Worm (Caenorhabditis elegans): ENCODE results near the gene cdh-8.

cdh-8 gene

DNA sequence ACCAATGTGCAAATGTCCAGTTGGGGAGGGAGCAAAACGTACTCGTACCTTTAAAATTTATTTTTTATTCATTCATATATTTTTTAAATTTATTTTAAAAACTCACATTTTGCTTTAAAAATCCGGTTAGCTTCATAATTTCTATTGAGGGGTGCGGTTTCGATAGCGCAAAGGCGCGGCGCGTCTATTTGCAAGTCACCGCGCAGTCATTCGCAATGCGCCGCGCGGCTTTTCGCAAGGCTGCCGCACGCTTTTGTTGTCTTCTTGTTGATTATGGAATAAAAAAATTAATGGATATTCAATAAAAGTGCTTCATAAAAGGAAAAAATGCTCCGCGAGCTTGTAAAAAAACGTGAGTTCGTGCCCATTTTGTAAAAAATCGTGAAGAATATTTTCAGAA is 50.7 kb downstream of the cdh-8 start, which contains the start of the genes ears-2 and uncp-18 (continued):
- TF ChIP-seq hmg-11 (tag; optimal IDR thresholded peaks at IDR 0.05) (peak; percentile 96), lin-15B (tag; optimal IDR thresholded peaks at IDR 0.05) (peak; percentile 79), nhr-237 (tag; optimal IDR thresholded peaks at IDR 0.05) (no peak), unc-39 (tag; optimal IDR thresholded peaks at IDR 0.05) (no peak), aly-2 (tag; optimal IDR thresholded peaks at IDR 0.05) (no peak), nhr-23 (tag; optimal IDR thresholded peaks at IDR 0.05) (peak; percentile 92), fos-1 (tag; optimal IDR thresholded peaks at IDR 0.05) (no peak), nfya-1 (tag; optimal IDR thresholded peaks at IDR 0.05; ENCODE audit: insufficient read depth) (peak; percentile 80), nhr-28 (tag; optimal IDR thresholded peaks at IDR 0.05) (no peak), fkh-10 (GFP tag; optimal IDR thresholded peaks at IDR 0.05) (peak; percentile 50), ceh-28 (tag; optimal IDR thresholded peaks at IDR 0.05) (peak; percentile 86), ceh-9 (tag; optimal IDR thresholded peaks at IDR 0.05) (no peak), ZK546.5 (tag; optimal IDR thresholded peaks at IDR 0.05) (no peak)

DNA sequence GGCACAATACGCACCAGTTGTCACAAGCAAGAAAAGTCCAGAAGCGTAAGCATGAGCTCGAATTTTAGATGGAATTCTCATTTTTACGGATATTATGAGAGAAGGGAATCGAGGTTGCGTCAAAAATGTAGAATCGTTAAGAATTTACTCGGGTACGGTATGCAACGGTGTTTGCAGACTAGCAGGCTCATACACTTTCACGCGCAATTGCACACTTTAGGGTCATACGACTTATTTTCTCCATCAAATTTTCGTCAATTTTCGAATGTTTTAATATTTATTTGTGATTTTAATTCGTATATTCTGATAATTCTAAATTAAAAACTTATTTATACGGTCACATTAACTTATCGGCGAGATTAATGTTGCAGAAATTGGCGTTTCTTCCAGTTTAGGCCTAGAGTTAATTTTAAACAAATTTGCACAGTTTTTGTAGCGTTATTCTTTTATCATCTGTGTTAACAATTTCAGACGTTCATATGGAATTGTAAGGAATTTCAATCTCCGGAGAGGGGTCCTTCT is 53.9 kb downstream of the cdh-8 start, which contains the start of the genes T07A9.15 and nog-1:
T07A9.15 (minus strand) TSS at position 138 of the 522 bp plus-strand sequence.
nog-1 (plus strand) TSS at position 472 of the 522 bp plus-strand sequence.
- peak; percentile 15 for TF ChIP-seq ceh-28 (tag; optimal IDR thresholded peaks at IDR 0.05)
- no peak for TF ChIP-seq nhr-77 (tag; optimal IDR thresholded peaks at IDR 0.05)
- no peak for TF ChIP-seq unc-62 (GFP tag; optimal IDR thresholded peaks at IDR 0.05)
- TF ChIP-seq daf-12 (tag; optimal IDR thresholded peaks at IDR 0.05): no peak
- TF ChIP-seq R02D3.7 (tag; optimal IDR thresholded peaks at IDR 0.05): peak; percentile 61
- TF ChIP-seq egl-5 (tag; optimal IDR thresholded peaks at IDR 0.05): peak; percentile 70
- TF ChIP-seq ceh-9 (tag; optimal IDR thresholded peaks at IDR 0.05): no peak
- TF ChIP-seq pha-4 (tag; optimal IDR thresholded peaks at IDR 0.05): peak; percentile 80
- TF ChIP-seq nhr-23 (tag; optimal IDR thresholded peaks at IDR 0.05): peak; percentile 63
- TF ChIP-seq nhr-28 (tag; optimal IDR thresholded peaks at IDR 0.05): no peak
- TF ChIP-seq nhr-43 (tag; optimal IDR thresholded peaks at IDR 0.05; ENCODE audit: poor library complexity, severe bottlenecking): no peak
- no peak for TF ChIP-seq mdl-1 (tag; optimal IDR thresholded peaks at IDR 0.05)
- peak; percentile 22 for TF ChIP-seq elt-2 (tag; optimal IDR thresholded peaks at IDR 0.05)
- TF ChIP-seq lin-39 (tag; optimal IDR thresholded peaks at IDR 0.05): peak; percentile 61
- TF ChIP-seq mml-1 (tag; optimal IDR thresholded peaks at IDR 0.05): no peak
- TF ChIP-seq jun-1 (tag; optimal IDR thresholded peaks at IDR 0.05): peak; percentile 60
- TF ChIP-seq pqm-1 (tag; optimal IDR thresholded peaks at IDR 0.05): peak; percentile 12
- peak; percentile 87 for TF ChIP-seq nfya-1 (tag; optimal IDR thresholded peaks at IDR 0.05; ENCODE audit: insufficient read depth)
- TF ChIP-seq snpc-4 (tag; optimal IDR thresholded peaks at IDR 0.05): peak; percentile 41
- no peak for TF ChIP-seq ztf-11 (tag; optimal IDR thresholded peaks at IDR 0.05)
- TF ChIP-seq nhr-25 (tag; optimal IDR thresholded peaks at IDR 0.05): peak; percentile 35
- no peak for TF ChIP-seq fkh-10 (GFP tag; optimal IDR thresholded peaks at IDR 0.05)
- peak; percentile 70 for TF ChIP-seq lin-15B (tag; optimal IDR thresholded peaks at IDR 0.05)
- TF ChIP-seq nhr-12 (tag; optimal IDR thresholded peaks at IDR 0.05): no peak
- TF ChIP-seq hmg-11 (tag; optimal IDR thresholded peaks at IDR 0.05): peak; percentile 86
- TF ChIP-seq ZK546.5 (tag; optimal IDR thresholded peaks at IDR 0.05): no peak
- no peak for TF ChIP-seq nhr-237 (tag; optimal IDR thresholded peaks at IDR 0.05)
- no peak for TF ChIP-seq fkh-2 (tag; optimal IDR thresholded peaks at IDR 0.05)
- TF ChIP-seq egl-27 (tag; optimal IDR thresholded peaks at IDR 0.05): no peak
- TF ChIP-seq skn-1 (tag; optimal IDR thresholded peaks at IDR 0.05): peak; percentile 25

DNA sequence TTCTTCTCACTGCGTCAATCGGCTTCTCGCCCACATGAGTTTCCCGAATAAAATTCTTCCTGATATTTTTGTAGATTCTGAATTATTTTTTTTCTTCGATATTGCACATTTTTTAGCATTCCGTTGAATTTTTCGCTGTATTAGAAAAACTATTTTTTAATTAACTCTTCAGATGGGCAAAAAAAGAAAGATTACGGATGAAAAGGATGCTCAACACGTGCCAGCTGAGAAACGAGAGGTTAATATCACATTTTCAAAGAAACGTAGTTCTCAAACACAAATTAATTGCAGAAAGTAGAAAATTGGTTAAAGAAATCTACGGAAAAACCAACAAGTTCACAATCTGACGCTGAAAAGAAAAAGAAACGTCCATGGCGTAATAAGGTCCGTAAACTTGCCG is 56.8 kb downstream of the cdh-8 start, which contains the start of gene rrp-8:
rrp-8 (plus strand) TSS at position 173 of the 400 bp plus-strand sequence.
- TF ChIP-seq ceh-28 (tag; optimal IDR thresholded peaks at IDR 0.05) (no peak), R02D3.7 (tag; optimal IDR thresholded peaks at IDR 0.05) (no peak), nhr-28 (tag; optimal IDR thresholded peaks at IDR 0.05) (no peak), mdl-1 (tag; optimal IDR thresholded peaks at IDR 0.05) (no peak), nhr-11 (tag; optimal IDR thresholded peaks at IDR 0.05) (no peak), ceh-9 (tag; optimal IDR thresholded peaks at IDR 0.05) (no peak), sea-2 (GFP tag; optimal IDR thresholded peaks at IDR 0.05) (no peak), unc-39 (tag; optimal IDR thresholded peaks at IDR 0.05) (no peak), nhr-77 (tag; optimal IDR thresholded peaks at IDR 0.05) (no peak), ceh-82 (tag; optimal IDR thresholded peaks at IDR 0.05) (no peak), ceh-16 (tag; optimal IDR thresholded peaks at IDR 0.05) (no peak), hmg-11 (tag; optimal IDR thresholded peaks at IDR 0.05) (no peak), nfya-1 (tag; optimal IDR thresholded peaks at IDR 0.05; ENCODE audit: insufficient read depth) (no peak), nhr-67 (tag; optimal IDR thresholded peaks at IDR 0.05) (no peak), elt-1 (tag; optimal IDR thresholded peaks at IDR 0.05) (no peak), eor-1 (tag; optimal IDR thresholded peaks at IDR 0.05) (no peak), elt-3 (tag; optimal IDR thresholded peaks at IDR 0.05) (no peak)
